Worm (Caenorhabditis elegans) whole organism, L4 larva: ENCODE data around the gene F41C3.7.

Experiments used
- ctbp-1 ChIP-seq: fragments of 200-800 bp; sonication (Bioruptor generic); IDR thresholded peaks from 2 replicates; pipeline ENCODE4 v1.3.6; 2022; ENCODE audit warnings: missing genetic modification reagents, missing genetic modification characterization, missing compliant biosample characterization
- lin-1 ChIP-seq: fragments of 200-800 bp; sonication (Bioruptor generic); IDR thresholded peaks from 2 replicates; pipeline ENCODE4 v1.3.6; 2022; ENCODE audit warnings: missing genetic modification reagents, missing genetic modification characterization, missing compliant biosample characterization
- tra-1 ChIP-seq: fragments of 200-800 bp; sonication (Bioruptor generic); IDR thresholded peaks from 2 replicates; pipeline ENCODE4 v1.3.6; 2022; ENCODE audit warnings: missing genetic modification reagents, missing genetic modification characterization, missing compliant biosample characterization
- unc-62 ChIP-seq, 3 experiments: fragments of 150-350 bp in 1 of 3; sonication (generic microtip); optimal IDR thresholded peaks in 2 of 3; peaks in 1 of 3; 1 replicate in 1 of 3; 2 replicates in 2 of 3; lab custom pipeline; 2014 to 2017; ENCODE audit warnings: missing biosample characterization in 3 of 3, missing genetic modification characterization in 3 of 3, missing genetic modification reagents in 3 of 3, missing genotype in 1 of 3
- ztf-7 ChIP-seq: fragments of 150-350 bp; optimal IDR thresholded peaks from 2 replicates; lab custom pipeline; 2014; ENCODE audit warnings: missing biosample characterization, missing genetic modification characterization

- no peak for TF ChIP-seq ctbp-1
- no peak for TF ChIP-seq unc-62 (GFP tag; optimal IDR thresholded peaks at IDR 0.05 in 1 of 2; lab: Kevin White, UChicago)
- TF ChIP-seq unc-62 (tag; optimal IDR thresholded peaks at IDR 0.05; lab: Kevin White, UChicago): no peak
- TF ChIP-seq ztf-7 (tag; lab: Kevin White, UChicago): no peak
- TF ChIP-seq lin-1 (GFP tag; lab: Robert Waterston, UW): no peak
- no peak for TF ChIP-seq tra-1
These were observed at the start of gene F41C3.7 for ce11 chrII:4729733-4730132.
